Worm (Caenorhabditis elegans): Measurements from ENCODE around the gene R13A5.11.

DNA sequence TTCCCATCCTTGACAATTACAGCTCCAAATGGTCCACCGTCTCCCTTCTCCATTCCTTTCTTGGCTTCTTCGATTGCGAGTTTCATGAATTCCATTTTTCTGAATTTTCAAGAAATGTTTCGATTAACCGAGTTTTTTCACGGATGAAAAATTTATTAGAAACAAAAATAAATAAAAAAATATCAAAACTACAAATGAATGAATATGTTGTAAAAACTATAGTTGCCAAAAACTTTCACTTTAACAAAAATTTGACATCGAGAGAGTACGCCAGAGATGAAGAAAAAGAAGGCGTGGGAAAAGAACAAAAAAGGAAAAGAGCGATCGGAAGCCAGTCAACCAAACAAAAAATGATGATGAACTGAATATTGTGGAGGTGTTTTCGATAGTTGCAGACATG, 10.2 kb downstream of the R13A5.11 start, which contains the start of gene R13A5.10:
- TF ChIP-seq fax-1 (tag; optimal IDR thresholded peaks at IDR 0.05) (no peak), tbx-2 (tag; optimal IDR thresholded peaks at IDR 0.05) (no peak), fkh-10 (GFP tag; optimal IDR thresholded peaks at IDR 0.05) (no peak), pha-4 (tag; optimal IDR thresholded peaks at IDR 0.05) (no peak), pax-1 (tag; optimal IDR thresholded peaks at IDR 0.05) (no peak), pqm-1 (tag; optimal IDR thresholded peaks at IDR 0.05) (no peak)
